Fruit fly (Drosophila melanogaster): ENCODE measurements around the gene CG17349.

DNA sequence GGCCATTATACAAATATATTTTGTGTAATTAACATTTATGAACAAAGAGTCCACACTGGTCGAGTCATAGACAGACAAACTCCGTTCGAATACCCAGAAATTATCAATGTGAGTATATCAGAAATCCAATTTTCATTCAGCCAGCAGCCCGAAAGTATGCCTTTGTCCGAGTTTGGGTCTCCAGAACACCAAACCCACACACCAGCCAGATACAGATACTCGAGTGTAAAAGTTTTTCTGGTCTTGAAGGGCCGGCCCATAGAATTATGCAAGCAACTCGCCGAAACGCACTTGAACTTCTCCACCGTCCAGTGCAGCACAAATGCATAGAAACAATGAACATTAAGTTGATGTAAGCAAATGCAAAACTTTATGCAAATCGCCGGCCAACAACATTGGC is 8.4 kb downstream of the CG17349 start:
- TF ChIP-seq psq (optimal IDR thresholded peaks at IDR 0.05): no peak
- TF ChIP-seq Sin3A (optimal IDR thresholded peaks at IDR 0.05): no peak
- no peak for TF ChIP-seq Myc (optimal IDR thresholded peaks at IDR 0.05)
- no peak for TF ChIP-seq h (optimal IDR thresholded peaks at IDR 0.05)

Data from Kc167 (cell line).